Worm (Caenorhabditis elegans) whole organism, midembryonic: ENCODE results near the gene mig-32.

Experiments
- flt-1 ChIP-seq: fragments of 200-800 bp; sonication (Bioruptor generic); IDR thresholded peaks from 2 replicates; pipeline ENCODE4 v1.3.6; 2022; ENCODE audit warnings: missing genetic modification characterization, missing compliant biosample characterization
- klf-2 ChIP-seq: fragments of 200-800 bp; sonication (Bioruptor generic); conservative IDR thresholded peaks from 2 replicates; pipeline ENCODE4 v1.3.6; 2022; ENCODE audit warnings: missing genetic modification reagents, missing genetic modification characterization, missing compliant biosample characterization
- med-1 ChIP-seq: sonication (generic microtip); optimal IDR thresholded peaks from 2 replicates; lab custom pipeline; 2017; ENCODE audit warnings: missing genetic modification characterization, mild to moderate bottlenecking, missing compliant biosample characterization, antibody characterized with exemption, missing genetic modification reagents; ENCODE audit not compliant: insufficient read depth
- tab-1 ChIP-seq: fragments of 200-800 bp; sonication (Bioruptor generic); IDR thresholded peaks from 2 replicates; pipeline ENCODE4 v1.3.6; 2022; ENCODE audit warnings: missing genetic modification characterization, missing compliant biosample characterization
- ztf-29 ChIP-seq: fragments of 200-800 bp; sonication (Bioruptor generic); IDR thresholded peaks from 2 replicates; pipeline ENCODE4 v1.3.6; 2022; ENCODE audit warnings: missing genetic modification reagents, missing genetic modification characterization, missing compliant biosample characterization

- TF ChIP-seq med-1 (GFP tag; lab: Kevin White, UChicago) (no peak), ztf-29 (GFP tag; lab: Robert Waterston, UW) (no peak), flt-1 (GFP tag; lab: Robert Waterston, UW) (no peak), tab-1 (GFP tag; lab: Robert Waterston, UW) (no peak), klf-2 (no peak)
Measured at ce11 chrIV:12129204-12129603, 37.2 kb upstream of the mig-32 start, which contains the start of gene lin-24.
